Fruit fly (Drosophila melanogaster) whole organism, prepupa: ENCODE measurements around the gene CG6621.

ENCODE experiments used
- Blimp-1 ChIP-seq: fragments of 200-800 bp; sonication (Bioruptor generic); optimal IDR thresholded peaks from 3 replicates; lab custom pipeline; 2017; ENCODE audit warnings: missing biosample characterization, missing genetic modification characterization, mild to moderate bottlenecking, moderate library complexity, missing genetic modification reagents
- CG10669 ChIP-seq: fragments of 200-800 bp; sonication (Bioruptor generic); optimal IDR thresholded peaks from 3 replicates; lab custom pipeline; 2018; ENCODE audit warnings: missing biosample characterization, mild to moderate bottlenecking, missing genetic modification characterization, moderate library complexity
- CG11762 ChIP-seq: fragments of 200-800 bp; sonication (Bioruptor generic); optimal IDR thresholded peaks from 3 replicates; lab custom pipeline; 2016; ENCODE audit warnings: missing biosample characterization, missing genetic modification characterization; ENCODE audit not compliant: insufficient read depth
- CG11902 ChIP-seq: fragments of 200-800 bp; sonication (Bioruptor generic); optimal IDR thresholded peaks from 3 replicates; lab custom pipeline; 2016; ENCODE audit warnings: missing biosample characterization, missing genetic modification characterization
- CG15336 ChIP-seq: fragments of 200-800 bp; sonication (Bioruptor generic); IDR thresholded peaks from 2 replicates; pipeline ENCODE4 v1.3.6; 2022; ENCODE audit warnings: missing biosample characterization, missing genetic modification characterization
- CG1621 ChIP-seq: fragments of 200-800 bp; sonication (Bioruptor generic); optimal IDR thresholded peaks from 3 replicates; lab custom pipeline; 2018; ENCODE audit warnings: missing biosample characterization, mild to moderate bottlenecking, missing genetic modification characterization
- CG16779 ChIP-seq: fragments of 200-800 bp; sonication (Bioruptor generic); optimal IDR thresholded peaks from 3 replicates; lab custom pipeline; 2017; ENCODE audit warnings: missing biosample characterization, mild to moderate bottlenecking, missing genetic modification characterization
- CG31627 ChIP-seq: fragments of 200-800 bp; sonication (Bioruptor generic); optimal IDR thresholded peaks from 3 replicates; lab custom pipeline; 2016; ENCODE audit warnings: missing biosample characterization, missing genetic modification characterization
- CG4318 ChIP-seq: fragments of 200-800 bp; sonication (Bioruptor generic); optimal IDR thresholded peaks from 3 replicates; lab custom pipeline; 2017; ENCODE audit warnings: missing biosample characterization, mild to moderate bottlenecking, missing genetic modification characterization
- CG6792 ChIP-seq: fragments of 200-800 bp; sonication (Bioruptor generic); optimal IDR thresholded peaks from 3 replicates; lab custom pipeline; 2016; ENCODE audit warnings: missing biosample characterization, missing genetic modification characterization
- CG6808 ChIP-seq: fragments of 200-800 bp; sonication (Bioruptor generic); optimal IDR thresholded peaks from 3 replicates; lab custom pipeline; 2017; ENCODE audit warnings: missing biosample characterization, missing genetic modification characterization, mild to moderate bottlenecking, moderate library complexity, missing genetic modification reagents
- CG7368 ChIP-seq: fragments of 200-800 bp; sonication (Bioruptor generic); optimal IDR thresholded peaks from 3 replicates; lab custom pipeline; 2016; ENCODE audit warnings: missing biosample characterization, missing genetic modification characterization
- CG8119 ChIP-seq: fragments of 200-800 bp; sonication (Bioruptor generic); IDR thresholded peaks from 3 replicates; pipeline ENCODE4 v1.3.6; 2022; ENCODE audit warnings: missing biosample characterization, missing genetic modification characterization
- CG8632 ChIP-seq: fragments of 200-800 bp; sonication (Bioruptor generic); optimal IDR thresholded peaks from 3 replicates; lab custom pipeline; 2016; ENCODE audit warnings: missing biosample characterization, missing genetic modification characterization
- CG9139 ChIP-seq: fragments of 200-800 bp; sonication (Bioruptor generic); optimal IDR thresholded peaks from 3 replicates; lab custom pipeline; 2017; ENCODE audit warnings: missing biosample characterization, mild to moderate bottlenecking, missing genetic modification characterization
- Eip75B ChIP-seq: fragments of 200-800 bp; sonication (Bioruptor generic); optimal IDR thresholded peaks from 3 replicates; lab custom pipeline; 2016; ENCODE audit warnings: missing biosample characterization, missing genetic modification characterization
- Eip78C ChIP-seq: fragments of 200-800 bp; sonication (Bioruptor generic); peaks from one replicate; lab custom pipeline; 2016; ENCODE audit warnings: missing biosample characterization, missing genetic modification characterization
- Eip93F ChIP-seq: fragments of 200-800 bp; sonication (Bioruptor generic); optimal IDR thresholded peaks from 2 replicates; lab custom pipeline; 2016; ENCODE audit warnings: missing biosample characterization, mild to moderate bottlenecking, missing genetic modification characterization
- Ets96B ChIP-seq: fragments of 200-800 bp; optimal IDR thresholded peaks from 2 replicates; lab custom pipeline; 2019; ENCODE audit warnings: missing biosample characterization, mild to moderate bottlenecking, missing genetic modification characterization, moderate library complexity
- Gug ChIP-seq: fragments of 200-800 bp; sonication (Bioruptor generic); IDR thresholded peaks from 2 replicates; pipeline ENCODE4 v1.3.6; 2022; ENCODE audit warnings: missing biosample characterization, missing genetic modification characterization
- Hr4 ChIP-seq: fragments of 200-800 bp; sonication (Bioruptor generic); optimal IDR thresholded peaks from 3 replicates; lab custom pipeline; 2016; ENCODE audit warnings: missing biosample characterization, missing genetic modification characterization
- Lpt ChIP-seq: fragments of 200-800 bp; sonication (Bioruptor generic); optimal IDR thresholded peaks from 3 replicates; lab custom pipeline; 2016; ENCODE audit warnings: missing biosample characterization, missing genetic modification characterization
- OdsH ChIP-seq: fragments of 200-800 bp; sonication (Bioruptor generic); optimal IDR thresholded peaks from 3 replicates; lab custom pipeline; 2016; ENCODE audit warnings: missing biosample characterization, missing genetic modification characterization
- Smox ChIP-seq: fragments of 200-800 bp; sonication (Bioruptor generic); optimal IDR thresholded peaks from 3 replicates; lab custom pipeline; 2016; ENCODE audit warnings: missing biosample characterization, missing genetic modification characterization
- achi ChIP-seq: fragments of 200-800 bp; sonication (Bioruptor generic); optimal IDR thresholded peaks from 3 replicates; lab custom pipeline; 2016; ENCODE audit warnings: missing biosample characterization, missing genetic modification characterization
- acj6 ChIP-seq: fragments of 200-800 bp; sonication (Bioruptor generic); optimal IDR thresholded peaks from 3 replicates; lab custom pipeline; 2016; ENCODE audit warnings: missing biosample characterization, missing genetic modification characterization
- cyc ChIP-seq: fragments of 200-800 bp; sonication (Bioruptor generic); optimal IDR thresholded peaks from 3 replicates; lab custom pipeline; 2016; ENCODE audit warnings: missing biosample characterization, missing genetic modification characterization
- dac ChIP-seq: fragments of 200-800 bp; sonication (Bioruptor generic); optimal IDR thresholded peaks from 2 replicates; lab custom pipeline; 2017; ENCODE audit warnings: missing biosample characterization, mild to moderate bottlenecking, missing genetic modification characterization
- dsx ChIP-seq: fragments of 200-800 bp; optimal IDR thresholded peaks from 3 replicates; lab custom pipeline; 2019; ENCODE audit warnings: missing biosample characterization, mild to moderate bottlenecking, missing genetic modification characterization, moderate library complexity; ENCODE audit not compliant: poor library complexity, severe bottlenecking
- fd59A ChIP-seq: fragments of 200-800 bp; sonication (Bioruptor generic); optimal IDR thresholded peaks from 2 replicates; lab custom pipeline; 2017; ENCODE audit warnings: missing biosample characterization, mild to moderate bottlenecking, missing genetic modification characterization, missing genetic modification reagents
- fkh ChIP-seq: fragments of 200-800 bp; sonication (Bioruptor generic); optimal IDR thresholded peaks from 3 replicates; lab custom pipeline; 2017; ENCODE audit warnings: missing biosample characterization, mild to moderate bottlenecking, missing genetic modification characterization, moderate library complexity
- lz ChIP-seq: fragments of 200-800 bp; sonication (Bioruptor generic); optimal IDR thresholded peaks from 3 replicates; lab custom pipeline; 2016; ENCODE audit warnings: missing biosample characterization, missing genetic modification characterization
- spab ChIP-seq: fragments of 200-800 bp; sonication (Bioruptor generic); optimal IDR thresholded peaks from 2 replicates; lab custom pipeline; 2017; ENCODE audit warnings: missing biosample characterization, mild to moderate bottlenecking, missing genetic modification characterization, missing genetic modification reagents
- svp ChIP-seq: fragments of 200-800 bp; sonication (Bioruptor generic); peaks from one replicate; lab custom pipeline; 2016; ENCODE audit warnings: missing biosample characterization, missing genetic modification characterization
- topi ChIP-seq: fragments of 200-800 bp; sonication (Bioruptor generic); optimal IDR thresholded peaks from 3 replicates; lab custom pipeline; 2016; ENCODE audit warnings: missing biosample characterization, missing genetic modification characterization
- vri ChIP-seq: fragments of 200-800 bp; sonication (Bioruptor generic); optimal IDR thresholded peaks from 3 replicates; lab custom pipeline; 2016; ENCODE audit warnings: missing biosample characterization, mild to moderate bottlenecking, missing genetic modification characterization

Gene CG6621

DNA sequence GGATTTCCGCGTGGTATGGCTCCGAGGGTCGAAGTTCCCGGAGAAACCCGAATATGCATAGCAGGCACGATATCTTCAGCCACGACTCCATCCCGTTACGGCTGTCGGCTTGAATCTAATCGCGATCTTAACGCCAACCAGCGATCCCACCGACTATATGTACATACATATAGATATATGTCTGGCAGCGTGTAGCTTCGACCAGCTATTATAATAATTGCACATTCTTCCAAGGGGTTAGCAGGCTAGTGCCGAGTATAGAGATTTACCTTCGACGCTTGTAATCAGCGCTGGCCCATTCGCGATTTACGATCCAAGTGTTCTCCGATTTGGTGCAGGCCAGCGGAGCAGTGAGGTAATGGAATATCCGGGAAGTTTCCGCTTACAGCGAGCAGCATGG lies 33.6 kb downstream of the CG6621 start, which contains the start of gene CG14694:
CG14694 (minus strand) TSS at position 101 of the 400 bp plus-strand sequence.
- no peak for TF ChIP-seq CG9139 (GFP tag; lab: Kevin White, UChicago)
- no peak for TF ChIP-seq CG11762 (GFP tag; lab: Kevin White, UChicago)
- no peak for TF ChIP-seq topi (GFP tag; lab: Kevin White, UChicago)
- TF ChIP-seq CG4318 (GFP tag; lab: Kevin White, UChicago) = no peak
- TF ChIP-seq dac (GFP tag; lab: Kevin White, UChicago) = no peak
- TF ChIP-seq Eip78C (GFP tag; lab: Kevin White, UChicago) = no peak
- no peak for TF ChIP-seq Blimp-1 (GFP tag; lab: Kevin White, UChicago)
- no peak for TF ChIP-seq svp (GFP tag; lab: Kevin White, UChicago)
- no peak for TF ChIP-seq CG8119 (GFP tag; lab: Robert Waterston, UW)
- no peak for TF ChIP-seq Hr4 (GFP tag; lab: Kevin White, UChicago)

DNA sequence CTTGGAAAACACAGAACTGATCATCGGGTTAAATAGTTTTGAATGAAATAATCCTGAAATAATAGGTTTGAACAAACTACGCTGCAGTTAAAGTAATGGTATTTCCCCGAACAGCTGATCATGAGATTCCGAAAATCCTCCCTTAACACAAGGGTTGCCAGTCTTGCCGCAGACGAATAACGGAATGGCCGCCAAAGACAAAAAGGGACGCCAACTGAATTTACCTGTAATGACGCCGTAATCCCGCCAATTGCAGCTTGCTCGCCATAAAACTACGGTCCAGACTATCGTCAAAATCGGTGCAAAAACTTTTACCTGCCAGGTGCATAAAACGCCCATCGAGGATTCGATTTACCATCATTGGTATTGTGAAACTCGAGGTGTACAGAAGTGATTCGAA lies 36.7 kb downstream of the CG6621 start, which contains the start of gene CG4570:
CG4570 (plus strand) TSS at position 190 of the 400 bp plus-strand sequence.
- TF ChIP-seq acj6 (no peak), CG8632 (GFP tag; lab: Kevin White, UChicago) (no peak), CG1621 (tag; lab: Kevin White, UChicago) (no peak), dac (GFP tag; lab: Kevin White, UChicago) (no peak)

DNA sequence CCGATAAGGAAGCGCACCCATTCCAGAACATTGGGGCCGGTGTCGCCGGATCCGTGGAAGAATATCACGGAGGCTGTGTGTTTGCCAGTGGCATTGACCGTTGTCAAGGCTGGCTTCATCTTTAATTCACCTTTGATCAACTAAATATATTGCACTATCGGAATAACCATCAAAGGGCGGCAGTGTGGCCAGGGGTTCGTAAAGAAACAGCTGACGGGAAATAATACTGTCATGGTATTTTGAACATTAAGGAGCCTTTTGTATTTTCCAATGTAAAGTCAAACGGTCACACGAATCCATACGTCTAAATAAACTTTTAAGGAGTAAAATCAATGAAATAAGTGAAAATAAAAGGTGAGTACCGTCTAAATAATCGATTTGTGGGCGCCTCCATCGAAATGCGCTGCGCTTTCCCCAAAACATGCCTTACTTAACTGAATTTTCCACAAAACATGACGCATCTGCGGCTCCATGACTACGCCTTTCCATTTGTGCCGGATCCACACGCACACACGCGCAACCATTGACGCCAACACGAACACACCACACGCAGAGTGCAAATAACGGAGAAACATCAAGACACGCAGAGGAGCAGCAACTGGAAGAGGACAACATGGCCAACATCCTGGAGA lies 39.0 kb downstream of the CG6621 start, which contains the start of the genes CG6567 and CG4511:
CG6567 (minus strand) TSS at position 209 of the 632 bp plus-strand sequence.
CG4511 (plus strand) TSS at position 259 of the 632 bp plus-strand sequence.
- TF ChIP-seq CG6792 (GFP tag; lab: Kevin White, UChicago) = no peak
- TF ChIP-seq Gug (GFP tag; lab: Robert Waterston, UW) = no peak
- TF ChIP-seq CG11902 (GFP tag; lab: Kevin White, UChicago) = no peak
- peak; percentile 87 for TF ChIP-seq CG1621 (tag; lab: Kevin White, UChicago)
- TF ChIP-seq Eip78C (GFP tag; lab: Kevin White, UChicago) = no peak

DNA sequence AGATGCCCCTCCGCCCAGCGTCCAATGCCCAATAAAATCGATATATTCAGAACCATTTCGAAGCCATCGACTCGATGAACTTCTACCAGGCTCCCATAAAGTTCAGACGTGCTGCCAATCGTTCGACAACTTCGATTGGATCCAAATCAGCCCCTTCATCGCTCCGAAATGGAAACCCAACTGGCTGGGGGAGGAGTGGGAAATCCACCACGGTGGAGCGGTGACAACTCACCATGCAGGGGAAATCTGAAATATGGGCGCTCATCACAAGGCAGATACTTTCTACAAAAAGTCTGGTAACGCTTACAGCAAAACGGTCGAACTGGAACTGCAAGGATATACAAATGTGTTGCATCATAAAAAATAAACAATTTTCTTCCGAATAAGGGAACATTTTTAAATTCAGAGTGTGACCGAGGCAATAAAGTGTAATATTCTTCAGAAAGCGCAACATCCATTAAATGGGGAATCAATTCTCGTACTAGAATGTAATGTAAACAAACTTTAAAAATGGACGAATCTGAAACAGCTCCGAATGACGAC lies 41.0 kb downstream of the CG6621 start, which contains the start of gene CG4565:
CG4565 (plus strand) TSS at position 493 of the 543 bp plus-strand sequence.
- TF ChIP-seq CG8632 (GFP tag; lab: Kevin White, UChicago) (no peak), Eip78C (GFP tag; lab: Kevin White, UChicago) (peak; percentile 24), fkh (peak; percentile 49), OdsH (GFP tag; lab: Kevin White, UChicago) (no peak), Ets96B (tag; lab: Kevin White, UChicago) (no peak), CG11902 (GFP tag; lab: Kevin White, UChicago) (no peak)

DNA sequence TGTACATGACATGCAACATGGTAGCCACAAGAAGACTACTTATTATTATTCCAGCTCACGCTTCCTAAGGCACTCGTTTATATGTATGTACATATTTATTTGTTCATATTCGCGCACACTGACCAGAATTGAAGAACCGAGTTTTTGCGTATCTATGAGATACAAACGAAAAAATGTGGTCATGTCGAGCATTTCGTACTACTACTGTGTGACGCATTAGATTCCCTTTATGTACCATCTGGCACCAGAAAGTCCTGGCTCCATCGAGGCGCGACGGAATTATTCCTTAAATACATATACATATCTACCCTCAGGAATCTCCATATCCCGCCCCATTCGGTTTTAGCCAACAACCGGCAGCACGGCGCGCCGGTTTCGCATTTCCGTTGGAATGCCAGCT lies 42.7 kb downstream of the CG6621 start:
- no peak for TF ChIP-seq Hr4 (GFP tag; lab: Kevin White, UChicago)
- TF ChIP-seq Eip78C (GFP tag; lab: Kevin White, UChicago) = peak; percentile 5

DNA sequence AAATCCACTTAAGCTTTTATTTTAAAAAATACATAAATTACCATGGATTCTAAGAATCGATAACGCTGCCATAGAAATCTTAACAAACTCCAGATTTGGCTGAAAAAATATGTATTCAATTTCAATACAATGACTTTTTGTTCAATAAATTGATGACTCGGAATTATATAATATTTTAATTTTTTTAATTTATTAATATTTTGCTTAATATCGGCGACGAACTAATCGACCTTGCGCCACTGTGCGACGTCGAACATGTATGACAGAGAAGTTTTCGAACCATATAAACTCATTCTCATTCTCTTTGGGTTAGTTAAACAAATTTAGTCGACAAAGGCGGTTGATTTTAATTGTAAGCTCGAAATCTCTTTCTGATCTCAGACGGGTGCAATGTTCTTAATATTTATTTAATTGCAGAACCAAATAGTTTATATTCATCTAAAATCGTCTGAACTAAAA lies 43.8 kb downstream of the CG6621 start, which contains the start of gene CG42394:
CG42394 (plus strand) TSS at position 311 of the 459 bp plus-strand sequence.
- TF ChIP-seq Lpt (GFP tag; lab: Kevin White, UChicago) (peak; percentile 93), CG11902 (GFP tag; lab: Kevin White, UChicago) (peak; percentile 71), Eip75B (GFP tag; lab: Kevin White, UChicago) (peak; percentile 86), CG7368 (GFP tag; lab: Kevin White, UChicago) (peak; percentile 86), spab (GFP tag; lab: Kevin White, UChicago) (peak; percentile 95), Gug (GFP tag; lab: Robert Waterston, UW) (peak; percentile 94), CG10669 (GFP tag; lab: Kevin White, UChicago) (peak; percentile 94), lz (GFP tag; lab: Kevin White, UChicago) (peak; percentile 83), CG9139 (GFP tag; lab: Kevin White, UChicago) (peak; percentile 88), CG15336 (GFP tag; lab: Robert Waterston, UW) (peak; percentile 97), CG31627 (peak; percentile 77), Ets96B (tag; lab: Kevin White, UChicago) (peak; percentile 98), Smox (GFP tag; lab: Kevin White, UChicago) (peak; percentile 90), achi (GFP tag; lab: Kevin White, UChicago) (peak; percentile 92), cyc (GFP tag; lab: Kevin White, UChicago) (peak; percentile 77), CG1621 (tag; lab: Kevin White, UChicago) (peak; percentile 86), fd59A (GFP tag; lab: Kevin White, UChicago) (peak; percentile 78), vri (GFP tag; lab: Kevin White, UChicago) (peak; percentile 80), CG6808 (peak; percentile 87), CG16779 (tag; lab: Kevin White, UChicago) (peak; percentile 96), CG8632 (GFP tag; lab: Kevin White, UChicago) (peak; percentile 89), CG4318 (GFP tag; lab: Kevin White, UChicago) (peak; percentile 92), svp (GFP tag; lab: Kevin White, UChicago) (peak; percentile 93), Eip93F (GFP tag; lab: Kevin White, UChicago) (peak; percentile 90), Eip78C (GFP tag; lab: Kevin White, UChicago) (peak; percentile 97), dsx (GFP tag; lab: Kevin White, UChicago) (peak; percentile 87)
